Worm (Caenorhabditis elegans) whole organism, midembryonic: Measurements from ENCODE around the gene dpy-22.

Experiments
- T22C8.4 ChIP-seq: fragments of 200-800 bp; sonication (Bioruptor generic); IDR thresholded peaks from 2 replicates; pipeline ENCODE4 v1.3.6; 2022; ENCODE audit warnings: missing genetic modification characterization, missing compliant biosample characterization
- cog-1 ChIP-seq: sonication (generic microtip); optimal IDR thresholded peaks from 2 replicates; lab custom pipeline; 2016; ENCODE audit warnings: missing genetic modification characterization, missing compliant biosample characterization
- flt-1 ChIP-seq: fragments of 200-800 bp; sonication (Bioruptor generic); IDR thresholded peaks from 2 replicates; pipeline ENCODE4 v1.3.6; 2022; ENCODE audit warnings: missing genetic modification characterization, missing compliant biosample characterization
- klf-2 ChIP-seq: fragments of 200-800 bp; sonication (Bioruptor generic); conservative IDR thresholded peaks from 2 replicates; pipeline ENCODE4 v1.3.6; 2022; ENCODE audit warnings: missing genetic modification reagents, missing genetic modification characterization, missing compliant biosample characterization
- med-1 ChIP-seq: sonication (generic microtip); optimal IDR thresholded peaks from 2 replicates; lab custom pipeline; 2017; ENCODE audit warnings: missing genetic modification characterization, mild to moderate bottlenecking, missing compliant biosample characterization, antibody characterized with exemption, missing genetic modification reagents; ENCODE audit not compliant: insufficient read depth
- ref-1 ChIP-seq: fragments of 200-800 bp; sonication (Bioruptor generic); conservative IDR thresholded peaks from 2 replicates; pipeline ENCODE4 v1.3.6; 2022; ENCODE audit warnings: missing genetic modification reagents, missing genetic modification characterization, missing compliant biosample characterization
- tab-1 ChIP-seq: fragments of 200-800 bp; sonication (Bioruptor generic); IDR thresholded peaks from 2 replicates; pipeline ENCODE4 v1.3.6; 2022; ENCODE audit warnings: missing genetic modification characterization, missing compliant biosample characterization
- ztf-23 ChIP-seq: fragments of 200-800 bp; sonication (Bioruptor generic); IDR thresholded peaks from 2 replicates; pipeline ENCODE4 v1.3.6; 2022; ENCODE audit warnings: missing genetic modification reagents, missing genetic modification characterization, missing compliant biosample characterization
- ztf-29 ChIP-seq: fragments of 200-800 bp; sonication (Bioruptor generic); IDR thresholded peaks from 2 replicates; pipeline ENCODE4 v1.3.6; 2022; ENCODE audit warnings: missing genetic modification reagents, missing genetic modification characterization, missing compliant biosample characterization

The dpy-22 gene

ce11 chrX:9848214-9848789 is 26.2 kb upstream of the dpy-22 start:
- TF ChIP-seq cog-1 (tag; lab: Kevin White, UChicago) (no peak), T22C8.4 (GFP tag; lab: Robert Waterston, UW) (no peak), klf-2 (GFP tag; lab: Robert Waterston, UW) (no peak), ref-1 (GFP tag; lab: Robert Waterston, UW) (no peak), ztf-29 (GFP tag; lab: Robert Waterston, UW) (no peak), med-1 (GFP tag; lab: Kevin White, UChicago) (no peak), tab-1 (GFP tag; lab: Robert Waterston, UW) (no peak), ztf-23 (GFP tag; lab: Robert Waterston, UW) (no peak), flt-1 (no peak)

- TF ChIP-seq ztf-23 (GFP tag; lab: Robert Waterston, UW) (no peak), flt-1 (no peak), klf-2 (GFP tag; lab: Robert Waterston, UW) (no peak), T22C8.4 (GFP tag; lab: Robert Waterston, UW) (no peak), tab-1 (GFP tag; lab: Robert Waterston, UW) (no peak), med-1 (GFP tag; lab: Kevin White, UChicago) (no peak), ref-1 (GFP tag; lab: Robert Waterston, UW) (no peak), ztf-29 (GFP tag; lab: Robert Waterston, UW) (no peak), cog-1 (tag; lab: Kevin White, UChicago) (no peak)
These were observed 24.9 kb upstream of the dpy-22 start, which contains the start of gene vab-15 for ce11 chrX:9846975-9847374. TSS of gene vab-15 (plus strand) at chrX:9847275.

- TF ChIP-seq klf-2 (GFP tag; lab: Robert Waterston, UW), result no peak
- TF ChIP-seq ztf-29 (GFP tag; lab: Robert Waterston, UW), result no peak
- TF ChIP-seq T22C8.4 (GFP tag; lab: Robert Waterston, UW), result no peak
- no peak for TF ChIP-seq flt-1
- TF ChIP-seq ref-1 (GFP tag; lab: Robert Waterston, UW), result no peak
- TF ChIP-seq ztf-23 (GFP tag; lab: Robert Waterston, UW), result no peak
- no peak for TF ChIP-seq cog-1 (tag; lab: Kevin White, UChicago)
- TF ChIP-seq tab-1 (GFP tag; lab: Robert Waterston, UW), result no peak
- no peak for TF ChIP-seq med-1 (GFP tag; lab: Kevin White, UChicago)
These were observed 23.8 kb upstream of the dpy-22 start for ce11 chrX:9845916-9846315.

- no peak for TF ChIP-seq T22C8.4 (GFP tag; lab: Robert Waterston, UW)
- TF ChIP-seq ztf-29 (GFP tag; lab: Robert Waterston, UW), result no peak
- TF ChIP-seq ref-1 (GFP tag; lab: Robert Waterston, UW), result no peak
- no peak for TF ChIP-seq tab-1 (GFP tag; lab: Robert Waterston, UW)
- no peak for TF ChIP-seq med-1 (GFP tag; lab: Kevin White, UChicago)
- no peak for TF ChIP-seq flt-1
- TF ChIP-seq cog-1 (tag; lab: Kevin White, UChicago), result no peak
- TF ChIP-seq ztf-23 (GFP tag; lab: Robert Waterston, UW), result no peak
- no peak for TF ChIP-seq klf-2 (GFP tag; lab: Robert Waterston, UW)
These were observed 21.5 kb upstream of the dpy-22 start for ce11 chrX:9843568-9843967.

ce11 chrX:9842102-9842501 is 20.0 kb upstream of the dpy-22 start:
- TF ChIP-seq flt-1 (no peak), tab-1 (GFP tag; lab: Robert Waterston, UW) (no peak), ref-1 (GFP tag; lab: Robert Waterston, UW) (no peak), ztf-23 (GFP tag; lab: Robert Waterston, UW) (no peak)

ce11 chrX:9840864-9841263 is 18.8 kb upstream of the dpy-22 start:
- TF ChIP-seq cog-1 (tag; lab: Kevin White, UChicago), result no peak
- TF ChIP-seq tab-1 (GFP tag; lab: Robert Waterston, UW), result no peak
- TF ChIP-seq T22C8.4 (GFP tag; lab: Robert Waterston, UW), result no peak
- no peak for TF ChIP-seq med-1 (GFP tag; lab: Kevin White, UChicago)
- TF ChIP-seq flt-1, result no peak
- TF ChIP-seq ztf-23 (GFP tag; lab: Robert Waterston, UW), result no peak
- no peak for TF ChIP-seq ztf-29 (GFP tag; lab: Robert Waterston, UW)
- TF ChIP-seq ref-1 (GFP tag; lab: Robert Waterston, UW), result no peak
- no peak for TF ChIP-seq klf-2 (GFP tag; lab: Robert Waterston, UW)

- no peak for TF ChIP-seq ztf-23 (GFP tag; lab: Robert Waterston, UW)
- no peak for TF ChIP-seq klf-2 (GFP tag; lab: Robert Waterston, UW)
- TF ChIP-seq flt-1, result no peak
- no peak for TF ChIP-seq med-1 (GFP tag; lab: Kevin White, UChicago)
- peak; percentile 7 for TF ChIP-seq cog-1 (tag; lab: Kevin White, UChicago)
These were observed 16.0 kb upstream of the dpy-22 start, which contains the start of gene ipla-2 for ce11 chrX:9837989-9838541. TSS of gene ipla-2 (minus strand) at chrX:9838039.

- no peak for TF ChIP-seq ref-1 (GFP tag; lab: Robert Waterston, UW)
- TF ChIP-seq tab-1 (GFP tag; lab: Robert Waterston, UW), result no peak
- TF ChIP-seq ztf-29 (GFP tag; lab: Robert Waterston, UW), result no peak
- TF ChIP-seq ztf-23 (GFP tag; lab: Robert Waterston, UW), result no peak
- no peak for TF ChIP-seq cog-1 (tag; lab: Kevin White, UChicago)
- no peak for TF ChIP-seq flt-1
- TF ChIP-seq klf-2 (GFP tag; lab: Robert Waterston, UW), result no peak
- no peak for TF ChIP-seq med-1 (GFP tag; lab: Kevin White, UChicago)
- TF ChIP-seq T22C8.4 (GFP tag; lab: Robert Waterston, UW), result no peak
These were observed 10.3 kb upstream of the dpy-22 start for ce11 chrX:9832370-9832769.

- TF ChIP-seq ref-1 (GFP tag; lab: Robert Waterston, UW) (no peak), cog-1 (tag; lab: Kevin White, UChicago) (no peak)
These were observed 9.1 kb upstream of the dpy-22 start, which contains the start of gene rrc-1 for ce11 chrX:9831215-9831614. TSS of gene rrc-1 (minus strand) at chrX:9831288.
